Worm (Caenorhabditis elegans): ENCODE results near the gene T07F10.5.

Gene T07F10.5

ce11 chrV:12876708-12877107, 11.0 kb downstream of the T07F10.5 start:
- no peak for TF ChIP-seq repo-1 (tag; optimal IDR thresholded peaks at IDR 0.05)
- no peak for TF ChIP-seq hrde-1 (tag; optimal IDR thresholded peaks at IDR 0.05; ENCODE audit: borderline replicate concordance)
- TF ChIP-seq attf-5 (GFP tag; optimal IDR thresholded peaks at IDR 0.05) = no peak
- no peak for TF ChIP-seq ets-4 (GFP tag; optimal IDR thresholded peaks at IDR 0.05)
- no peak for TF ChIP-seq ZK185.1 (tag; optimal IDR thresholded peaks at IDR 0.05; ENCODE audit: poor library complexity, severe bottlenecking)
- TF ChIP-seq rpc-1 (optimal IDR thresholded peaks at IDR 0.05) = no peak
- no peak for TF ChIP-seq rpc-1 (tag; optimal IDR thresholded peaks at IDR 0.05)
- no peak for TF ChIP-seq nfya-2 (GFP tag; IDR thresholded peaks at IDR 0.05)
- TF ChIP-seq tbp1 (GFP tag; optimal IDR thresholded peaks at IDR 0.05) = no peak
- TF ChIP-seq C17E4.6 (GFP tag; IDR thresholded peaks at IDR 0.05) = no peak
- no peak for TF ChIP-seq somi-1 (GFP tag; optimal IDR thresholded peaks at IDR 0.05)
- no peak for TF ChIP-seq ztf-3 (GFP tag; optimal IDR thresholded peaks at IDR 0.05)

DNA sequence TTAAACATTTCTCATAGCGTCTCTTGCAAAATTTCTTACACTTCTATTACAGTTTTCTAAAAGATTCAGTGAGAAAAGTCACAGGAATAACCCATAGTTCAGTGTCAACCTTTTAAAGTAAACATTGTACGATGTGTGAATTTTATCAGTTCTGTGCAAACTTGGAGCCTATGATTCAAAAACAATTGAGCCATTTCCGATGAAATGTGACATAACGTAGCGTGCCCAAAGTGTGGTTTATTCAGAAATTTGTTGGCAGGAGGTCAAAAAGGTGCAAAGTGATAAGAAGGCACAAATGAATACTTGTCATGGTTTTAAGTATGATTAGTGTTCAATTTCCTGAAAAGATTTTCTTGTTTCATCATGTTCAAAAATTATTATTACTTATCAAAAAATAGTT, 11.9 kb downstream of the T07F10.5 start:
- TF ChIP-seq nhr-80 (tag; optimal IDR thresholded peaks at IDR 0.05) (peak; percentile 59), lin-35 (GFP tag; optimal IDR thresholded peaks at IDR 0.05) (no peak)

- TF ChIP-seq cebp-2 (GFP tag; IDR thresholded peaks at IDR 0.05) (no peak), die-1 (tag; optimal IDR thresholded peaks at IDR 0.05) (no peak), hrde-1 (tag; optimal IDR thresholded peaks at IDR 0.05; ENCODE audit: borderline replicate concordance) (no peak), ceh-79 (tag; optimal IDR thresholded peaks at IDR 0.05) (no peak), hmg-1.2 (GFP tag; IDR thresholded peaks at IDR 0.05) (no peak), ztf-22 (GFP tag; optimal IDR thresholded peaks at IDR 0.05) (no peak), let-526 (GFP tag; IDR thresholded peaks at IDR 0.05) (no peak), lsl-1 (GFP tag; optimal IDR thresholded peaks at IDR 0.05) (no peak), attf-6 (GFP tag; IDR thresholded peaks at IDR 0.05) (no peak)
Observed at ce11 chrV:12879349-12879748, 13.6 kb downstream of the T07F10.5 start.

- no peak for TF ChIP-seq nhr-80 (tag; optimal IDR thresholded peaks at IDR 0.05)
- TF ChIP-seq T07F8.4 (tag; optimal IDR thresholded peaks at IDR 0.05) = no peak
- TF ChIP-seq ets-4 (GFP tag; optimal IDR thresholded peaks at IDR 0.05) = no peak
- TF ChIP-seq sea-2 (GFP tag; IDR thresholded peaks at IDR 0.05) = no peak
- no peak for TF ChIP-seq mcd-1 (GFP tag; IDR thresholded peaks at IDR 0.05)
- no peak for TF ChIP-seq nhr-120 (GFP tag; IDR thresholded peaks at IDR 0.05)
- no peak for TF ChIP-seq lin-40 (tag; optimal IDR thresholded peaks at IDR 0.05)
- no peak for TF ChIP-seq sptf-2 (GFP tag; optimal IDR thresholded peaks at IDR 0.05)
- no peak for TF ChIP-seq nfyb-1 (GFP tag; IDR thresholded peaks at IDR 0.05)
- TF ChIP-seq aptf-3 (GFP tag; IDR thresholded peaks at IDR 0.05) = no peak
- no peak for TF ChIP-seq aptf-2 (GFP tag; conservative IDR thresholded peaks at IDR 0.05)
- no peak for TF ChIP-seq F10E7.11 (tag; optimal IDR thresholded peaks at IDR 0.05)
- no peak for TF ChIP-seq let-526 (GFP tag; IDR thresholded peaks at IDR 0.05)
Observed at ce11 chrV:12881396-12881795, 15.7 kb downstream of the T07F10.5 start.

ce11 chrV:12882370-12882769, 16.7 kb downstream of the T07F10.5 start:
- TF ChIP-seq ztf-28 (GFP tag; IDR thresholded peaks at IDR 0.05) (no peak), let-526 (GFP tag; IDR thresholded peaks at IDR 0.05) (no peak), nfya-2 (GFP tag; IDR thresholded peaks at IDR 0.05) (no peak), K11D2.4 (GFP tag; IDR thresholded peaks at IDR 0.05) (no peak), ztf-25 (GFP tag; IDR thresholded peaks at IDR 0.05) (no peak), bed-1 (GFP tag; IDR thresholded peaks at IDR 0.05) (no peak), aptf-3 (GFP tag; IDR thresholded peaks at IDR 0.05) (no peak), sea-2 (GFP tag; IDR thresholded peaks at IDR 0.05) (no peak), T26A5.8 (tag; optimal IDR thresholded peaks at IDR 0.05) (no peak), F52B5.7 (tag; optimal IDR thresholded peaks at IDR 0.05) (no peak), Y56A3A.18 (GFP tag; IDR thresholded peaks at IDR 0.05) (no peak), B0336.3 (GFP tag; IDR thresholded peaks at IDR 0.05) (no peak), lag-1 (GFP tag; IDR thresholded peaks at IDR 0.05) (no peak), akir-1 (GFP tag; optimal IDR thresholded peaks at IDR 0.05) (no peak)
